Fruit fly (Drosophila melanogaster) whole organism, embryonic: ENCODE data around the gene lectin-29Ca.

Experiments
- Atf-2 ChIP-seq: fragments of 200-800 bp; sonication (Bioruptor generic); optimal IDR thresholded peaks from 2 replicates; lab custom pipeline; 2016; ENCODE audit warnings: missing biosample characterization, missing genetic modification characterization
- Awh ChIP-seq: fragments of 200-800 bp; sonication (Bioruptor generic); IDR thresholded peaks from 2 replicates; pipeline ENCODE4, ENCODE4 v1.3.6; 2022; ENCODE audit warnings: missing biosample characterization, missing genetic modification characterization
- CG11247 ChIP-seq: fragments of 200-800 bp; sonication (Bioruptor generic); IDR thresholded peaks from 2 replicates; pipeline ENCODE4 v1.3.6; 2022; ENCODE audit warnings: missing biosample characterization, missing genetic modification characterization
- CG11560 ChIP-seq: fragments of 200-800 bp; sonication (Bioruptor generic); IDR thresholded peaks from 3 replicates; pipeline ENCODE4 v1.3.6; 2022; ENCODE audit warnings: missing biosample characterization, missing genetic modification characterization
- CG12236 ChIP-seq: fragments of 200-800 bp; sonication (Bioruptor generic); optimal IDR thresholded peaks from 2 replicates; lab custom pipeline; 2016; ENCODE audit warnings: missing biosample characterization, missing genetic modification characterization
- CG14014 ChIP-seq: fragments of 200-800 bp; sonication (Bioruptor generic); IDR thresholded peaks from 2 replicates; pipeline ENCODE4 v1.3.6; 2022; ENCODE audit warnings: missing biosample characterization, missing genetic modification characterization
- CG15073 ChIP-seq: fragments of 200-800 bp; sonication (Bioruptor generic); optimal IDR thresholded peaks from 2 replicates; lab custom pipeline; 2016; ENCODE audit warnings: missing biosample characterization, missing genetic modification characterization
- CG15601 ChIP-seq: fragments of 200-800 bp; sonication (Bioruptor generic); optimal IDR thresholded peaks from 3 replicates; lab custom pipeline; 2019; ENCODE audit warnings: missing biosample characterization, mild to moderate bottlenecking, missing genetic modification characterization, moderate library complexity
- CG15696 ChIP-seq: fragments of 200-800 bp; sonication (Bioruptor generic); optimal IDR thresholded peaks from 2 replicates; lab custom pipeline; 2019; ENCODE audit warnings: missing biosample characterization, mild to moderate bottlenecking, missing genetic modification characterization, moderate library complexity
- CG17385 ChIP-seq: fragments of 200-800 bp; sonication (Bioruptor generic); optimal IDR thresholded peaks from 3 replicates; lab custom pipeline; 2018; ENCODE audit warnings: missing biosample characterization, mild to moderate bottlenecking, missing genetic modification characterization
- CG31224 ChIP-seq: fragments of 200-800 bp; sonication (Bioruptor generic); IDR thresholded peaks from 2 replicates; pipeline ENCODE4 v1.3.6; 2022; ENCODE audit warnings: missing biosample characterization, missing genetic modification characterization
- CG31388 ChIP-seq: fragments of 200-800 bp; sonication (Bioruptor generic); optimal IDR thresholded peaks from 2 replicates; lab custom pipeline; 2016; ENCODE audit warnings: missing biosample characterization, missing genetic modification characterization
- CG4328 ChIP-seq: fragments of 200-800 bp; sonication (Bioruptor generic); optimal IDR thresholded peaks from 3 replicates; lab custom pipeline; 2017; ENCODE audit warnings: missing biosample characterization, missing genetic modification reagents, missing genetic modification characterization
- CG4404 ChIP-seq: fragments of 200-800 bp; sonication (Bioruptor generic); IDR thresholded peaks from 2 replicates; pipeline ENCODE4 v1.3.6; 2022; ENCODE audit warnings: missing biosample characterization, missing genetic modification characterization
- CG5245 ChIP-seq: fragments of 200-800 bp; sonication (Bioruptor generic); optimal IDR thresholded peaks from 3 replicates; lab custom pipeline; 2016; ENCODE audit warnings: missing biosample characterization, missing genetic modification characterization
- CG5953 ChIP-seq: fragments of 200-800 bp; sonication (Bioruptor generic); IDR thresholded peaks from 2 replicates; pipeline ENCODE4 v1.3.6; 2022; ENCODE audit warnings: missing biosample characterization, missing genetic modification characterization
- CG6175 ChIP-seq: fragments of 200-800 bp; sonication (Bioruptor generic); IDR thresholded peaks from 3 replicates; pipeline ENCODE4 v1.3.6; 2022; ENCODE audit warnings: missing biosample characterization, missing genetic modification characterization
- CG6654 ChIP-seq: fragments of 200-800 bp; sonication (Bioruptor generic); optimal IDR thresholded peaks from 2 replicates; lab custom pipeline; 2017; ENCODE audit warnings: missing biosample characterization, mild to moderate bottlenecking, missing genetic modification characterization
- CG8290 ChIP-seq, 3 experiments: fragments of 200-800 bp; sonication (Bioruptor generic); optimal IDR thresholded peaks; 2 replicates each; lab custom pipeline; 2016 to 2019; ENCODE audit warnings: missing biosample characterization in 3 of 3, missing genetic modification characterization in 3 of 3, mild to moderate bottlenecking in 2 of 3, moderate library complexity in 1 of 3
- CG8359 ChIP-seq: fragments of 200-800 bp; sonication (Bioruptor generic); optimal IDR thresholded peaks from 2 replicates; lab custom pipeline; 2017; ENCODE audit warnings: missing biosample characterization, mild to moderate bottlenecking, missing genetic modification characterization, borderline replicate concordance
- CG9437 ChIP-seq: fragments of 200-800 bp; sonication (Bioruptor generic); optimal IDR thresholded peaks from 2 replicates; lab custom pipeline; 2018; ENCODE audit warnings: missing biosample characterization, mild to moderate bottlenecking, missing genetic modification characterization
- Camta ChIP-seq: fragments of 200-800 bp; sonication (Bioruptor generic); optimal IDR thresholded peaks from 2 replicates; lab custom pipeline; 2016; ENCODE audit warnings: missing biosample characterization, missing genetic modification characterization
- D19B ChIP-seq: fragments of 200-800 bp; sonication (Bioruptor generic); optimal IDR thresholded peaks from 2 replicates; lab custom pipeline; 2017; ENCODE audit warnings: missing biosample characterization, mild to moderate bottlenecking, missing genetic modification characterization
- Dip3 ChIP-seq: fragments of 200-800 bp; sonication (Bioruptor generic); optimal IDR thresholded peaks from 3 replicates; lab custom pipeline; 2016; ENCODE audit warnings: missing biosample characterization, missing genetic modification characterization
- Ets65A ChIP-seq: fragments of 200-800 bp; sonication (Bioruptor generic); peaks from one replicate; lab custom pipeline; 2016; ENCODE audit warnings: missing biosample characterization, missing genetic modification characterization
- MESR4 ChIP-seq: fragments of 200-800 bp; sonication (Bioruptor generic); optimal IDR thresholded peaks from 2 replicates; lab custom pipeline; 2018; ENCODE audit warnings: missing biosample characterization, mild to moderate bottlenecking, missing genetic modification characterization, moderate library complexity
- Mad ChIP-seq: fragments of 200-800 bp; sonication (Bioruptor generic); optimal IDR thresholded peaks from 2 replicates; lab custom pipeline; 2016; ENCODE audit warnings: missing biosample characterization, missing genetic modification characterization
- Max ChIP-seq: fragments of 200-800 bp; sonication (Bioruptor generic); optimal IDR thresholded peaks from 2 replicates; lab custom pipeline; 2016; ENCODE audit warnings: missing biosample characterization, mild to moderate bottlenecking, missing genetic modification characterization
- Meics ChIP-seq: fragments of 200-800 bp; sonication (Bioruptor generic); optimal IDR thresholded peaks from 2 replicates; lab custom pipeline; 2017; ENCODE audit warnings: missing biosample characterization, mild to moderate bottlenecking, missing genetic modification characterization
- Ravus ChIP-seq: fragments of 200-800 bp; sonication (Bioruptor generic); IDR thresholded peaks from 2 replicates; pipeline ENCODE4 v1.3.6; 2022; ENCODE audit warnings: missing biosample characterization, missing genetic modification characterization
- Trl ChIP-seq, 3 experiments: fragments of >200 bp in 2 of 3; fragments of 200-800 bp in 1 of 3; sonication (Bioruptor generic) in 1 of 3; optimal IDR thresholded peaks; 2 replicates in 1 of 3; 3 replicates in 2 of 3; lab custom pipeline; 2016 to 2017; ENCODE audit warnings: missing biosample characterization in 1 of 3, missing genetic modification characterization in 1 of 3
- Usf ChIP-seq: fragments of 200-800 bp; sonication (Bioruptor generic); optimal IDR thresholded peaks from 2 replicates; lab custom pipeline; 2017; ENCODE audit warnings: missing genotype, missing biosample characterization, missing genetic modification characterization
- ac ChIP-seq: fragments of 200-800 bp; sonication (Bioruptor generic); optimal IDR thresholded peaks from 3 replicates; lab custom pipeline; 2017; ENCODE audit warnings: missing biosample characterization, mild to moderate bottlenecking, missing genetic modification characterization
- az2 ChIP-seq: fragments of 200-800 bp; sonication (Bioruptor generic); optimal IDR thresholded peaks from 3 replicates; lab custom pipeline; 2016; ENCODE audit warnings: missing biosample characterization, missing genetic modification characterization
- cad ChIP-seq: fragments of >200 bp; optimal IDR thresholded peaks from 2 replicates; lab custom pipeline; 2017; ENCODE audit warnings: missing biosample characterization, missing genetic modification characterization
- dan ChIP-seq: fragments of 200-800 bp; sonication (Bioruptor generic); IDR thresholded peaks from 2 replicates; pipeline ENCODE4 v1.3.6; 2022; ENCODE audit warnings: missing biosample characterization, missing genetic modification characterization
- dati ChIP-seq: fragments of 200-800 bp; sonication (Bioruptor generic); IDR thresholded peaks from 2 replicates; pipeline ENCODE4 v1.3.6; 2022; ENCODE audit warnings: missing biosample characterization, missing genetic modification characterization
- dmrt99B ChIP-seq: fragments of 200-800 bp; sonication (Bioruptor generic); optimal IDR thresholded peaks from 2 replicates; lab custom pipeline; 2018; ENCODE audit warnings: missing biosample characterization, mild to moderate bottlenecking, missing genetic modification characterization, moderate library complexity
- eyg ChIP-seq: fragments of 200-800 bp; sonication (Bioruptor generic); optimal IDR thresholded peaks from 3 replicates; lab custom pipeline; 2016; ENCODE audit warnings: missing biosample characterization, missing genetic modification characterization
- fd3F ChIP-seq: fragments of 200-800 bp; sonication (Bioruptor generic); optimal IDR thresholded peaks from 2 replicates; lab custom pipeline; 2018; ENCODE audit warnings: missing biosample characterization, mild to moderate bottlenecking, missing genetic modification characterization, moderate library complexity
- gce ChIP-seq: fragments of 200-800 bp; sonication (Bioruptor generic); IDR thresholded peaks from 3 replicates; pipeline ENCODE4 v1.3.6; 2022; ENCODE audit warnings: missing biosample characterization, missing genetic modification characterization
- gcm2 ChIP-seq: fragments of 200-800 bp; sonication (Bioruptor generic); optimal IDR thresholded peaks from 2 replicates; lab custom pipeline; 2016; ENCODE audit warnings: missing biosample characterization, missing genetic modification characterization
- gro ChIP-seq: fragments of 200-800 bp; sonication (Bioruptor generic); optimal IDR thresholded peaks from 2 replicates; lab custom pipeline; 2016; ENCODE audit warnings: missing biosample characterization, missing genetic modification characterization
- ham ChIP-seq: fragments of 200-800 bp; sonication (Bioruptor generic); IDR thresholded peaks from 2 replicates; pipeline ENCODE4 v1.3.6; 2022; ENCODE audit warnings: missing biosample characterization, missing genetic modification characterization
- hbn ChIP-seq: fragments of 200-800 bp; sonication (Bioruptor generic); IDR thresholded peaks from 2 replicates; pipeline ENCODE4 v1.3.6; 2022; ENCODE audit warnings: missing biosample characterization, missing genetic modification characterization; ENCODE audit not compliant: partially characterized antibody
- klu ChIP-seq: fragments of 200-800 bp; sonication (Bioruptor generic); IDR thresholded peaks from 2 replicates; pipeline ENCODE4 v1.3.6; 2022; ENCODE audit warnings: missing biosample characterization, missing genetic modification characterization
- mld ChIP-seq: fragments of 200-800 bp; sonication (Bioruptor generic); IDR thresholded peaks from 3 replicates; pipeline ENCODE4 v1.3.6; 2022; ENCODE audit warnings: missing biosample characterization, missing genetic modification characterization; ENCODE audit not compliant: partially characterized antibody
- sisA ChIP-seq: fragments of 200-800 bp; sonication (Bioruptor generic); IDR thresholded peaks from 2 replicates; pipeline ENCODE4 v1.3.6; 2022; ENCODE audit warnings: missing biosample characterization, missing genetic modification characterization
- tin ChIP-seq: fragments of 200-800 bp; sonication (Bioruptor generic); optimal IDR thresholded peaks from 3 replicates; lab custom pipeline; 2016; ENCODE audit warnings: missing biosample characterization, missing genetic modification characterization

Gene lectin-29Ca

dm6 chr2L:8414887-8415883 lies 21.1 kb upstream of the lectin-29Ca start, which contains the start of the genes CG13398 and Akap200 (continued):
- TF ChIP-seq sisA (GFP tag; lab: Robert Waterston, UW) (no peak), hbn (no peak), CG6654 (GFP tag; lab: Kevin White, UChicago) (no peak), tin (GFP tag; lab: Kevin White, UChicago) (no peak), MESR4 (GFP tag; lab: Kevin White, UChicago) (peak; percentile 92), CG14014 (GFP tag; lab: Robert Waterston, UW) (no peak), ac (GFP tag; lab: Kevin White, UChicago) (no peak), CG12236 (GFP tag; lab: Kevin White, UChicago) (no peak), CG31224 (GFP tag; lab: Robert Waterston, UW) (0 out of 2 replicates have a peak, but pooled peaks have one; percentile 28), CG5245 (GFP tag; lab: Kevin White, UChicago) (no peak), Ravus (GFP tag; lab: Robert Waterston, UW) (no peak), eyg (GFP tag; lab: Kevin White, UChicago) (no peak), CG4328 (GFP tag; lab: Kevin White, UChicago) (no peak), CG17385 (peak; percentile 23), CG9437 (GFP tag; lab: Kevin White, UChicago) (peak; percentile 57), Dip3 (GFP tag; lab: Kevin White, UChicago) (no peak), CG5953 (GFP tag; lab: Robert Waterston, UW) (0 out of 2 replicates have a peak, but pooled peaks have one; percentile 29), mld (GFP tag; lab: Robert Waterston, UW) (no peak), CG6175 (GFP tag; lab: Robert Waterston, UW) (no peak), CG8359 (no peak), cad (GFP tag; lab: Kevin White, UChicago) (no peak), CG4404 (GFP tag; lab: Robert Waterston, UW) (no peak), gcm2 (no peak), CG8290 (GFP tag; optimal IDR thresholded peaks at IDR 0.05; lab: Kevin White, UChicago) (no peak), CG8290 (tag; optimal IDR thresholded peaks at IDR 0.05; lab: Kevin White, UChicago) (no peak), gce (GFP tag; lab: Robert Waterston, UW) (no peak), CG31388 (GFP tag; lab: Kevin White, UChicago) (no peak), Camta (GFP tag; lab: Kevin White, UChicago) (no peak), Awh (GFP tag; lab: Robert Waterston, UW) (no peak), D19B (GFP tag; lab: Kevin White, UChicago) (no peak), fd3F (GFP tag; lab: Kevin White, UChicago) (peak; percentile 5), CG15696 (tag; lab: Kevin White, UChicago) (peak; percentile 31), ham (no peak), Trl (optimal IDR thresholded peaks at IDR 0.05; lab: Kevin White, UChicago) (no peak), Trl (GFP tag; optimal IDR thresholded peaks at IDR 0.05; lab: Kevin White, UChicago) (no peak), Atf-2 (GFP tag; lab: Kevin White, UChicago) (no peak), dmrt99B (tag; lab: Kevin White, UChicago) (no peak), az2 (peak; percentile 17), CG15073 (GFP tag; lab: Kevin White, UChicago) (no peak), CG11247 (GFP tag; lab: Robert Waterston, UW) (0 out of 2 replicates have a peak, but pooled peaks have one; percentile 10), Meics (GFP tag; lab: Kevin White, UChicago) (peak; percentile 3), CG15601 (tag; lab: Kevin White, UChicago) (no peak), Max (GFP tag; lab: Kevin White, UChicago) (no peak), dati (GFP tag; lab: Robert Waterston, UW) (no peak), gro (GFP tag; lab: Kevin White, UChicago) (no peak), Mad (no peak), Ets65A (GFP tag; lab: Kevin White, UChicago) (no peak), dan (GFP tag; lab: Robert Waterston, UW) (no peak), klu (GFP tag; lab: Robert Waterston, UW) (0 out of 2 replicates have a peak, but pooled peaks have one; percentile 23), CG11560 (tag; lab: Robert Waterston, UW) (no peak), Usf (peak; percentile 2)
